Worm (Caenorhabditis elegans): ENCODE results near the gene sdz-19.

- TF ChIP-seq unc-86 (tag; optimal IDR thresholded peaks at IDR 0.05), result no peak
- TF ChIP-seq ceh-18 (tag; optimal IDR thresholded peaks at IDR 0.05), result no peak
- no peak for TF ChIP-seq ztf-16 (tag; optimal IDR thresholded peaks at IDR 0.05)
- TF ChIP-seq sdc-2 (tag; optimal IDR thresholded peaks at IDR 0.05), result no peak
Measured at ce11 chrX:12524514-12524913, 21.4 kb upstream of the sdz-19 start.
